Fruit fly (Drosophila melanogaster) whole organism, adult: ENCODE results near the gene CG7218.

ENCODE experiments used
- CG11617 ChIP-seq: fragments of 200-800 bp; sonication (Bioruptor generic); optimal IDR thresholded peaks from 2 replicates; lab custom pipeline; 2017; ENCODE audit warnings: mild to moderate bottlenecking, missing biosample characterization, missing genetic modification reagents, missing genetic modification characterization
- CG12768 ChIP-seq: fragments of 200-800 bp; sonication (Bioruptor generic); optimal IDR thresholded peaks from 2 replicates; lab custom pipeline; 2017; ENCODE audit warnings: missing biosample characterization, missing genetic modification characterization, mild to moderate bottlenecking, moderate library complexity, missing genetic modification reagents
- CG14711 ChIP-seq: fragments of 200-800 bp; sonication (Bioruptor generic); optimal IDR thresholded peaks from 2 replicates; lab custom pipeline; 2018; ENCODE audit warnings: missing biosample characterization, mild to moderate bottlenecking, missing genetic modification characterization, moderate library complexity
- CG1620 ChIP-seq: fragments of 200-800 bp; sonication (Bioruptor generic); optimal IDR thresholded peaks from 2 replicates; lab custom pipeline; 2016; ENCODE audit warnings: missing biosample characterization, missing genetic modification characterization
- CG33017 ChIP-seq: fragments of 200-800 bp; sonication (Bioruptor generic); optimal IDR thresholded peaks from 2 replicates; lab custom pipeline; 2018; ENCODE audit warnings: missing biosample characterization, mild to moderate bottlenecking, missing genetic modification characterization, moderate library complexity
- CG5204 ChIP-seq: fragments of 200-800 bp; sonication (Bioruptor generic); optimal IDR thresholded peaks from 2 replicates; lab custom pipeline; 2016; ENCODE audit warnings: missing biosample characterization, missing genetic modification characterization
- CG7045 ChIP-seq: fragments of 200-800 bp; sonication (Bioruptor generic); optimal IDR thresholded peaks from 2 replicates; lab custom pipeline; 2017; ENCODE audit warnings: missing biosample characterization, mild to moderate bottlenecking, missing genetic modification characterization
- CG7101 ChIP-seq: fragments of 200-800 bp; sonication (Bioruptor generic); optimal IDR thresholded peaks from 2 replicates; lab custom pipeline; 2018; ENCODE audit warnings: missing biosample characterization, mild to moderate bottlenecking, missing genetic modification characterization, moderate library complexity
- Clk ChIP-seq: fragments of 200-800 bp; sonication (Bioruptor generic); optimal IDR thresholded peaks from 2 replicates; lab custom pipeline; 2017; ENCODE audit warnings: missing biosample characterization, missing genetic modification characterization
- Crg-1 ChIP-seq: fragments of 200-800 bp; sonication (Bioruptor generic); optimal IDR thresholded peaks from 2 replicates; lab custom pipeline; 2016; ENCODE audit warnings: missing biosample characterization, missing genetic modification characterization
- Hr96 ChIP-seq: fragments of 200-800 bp; sonication (Bioruptor generic); optimal IDR thresholded peaks from 2 replicates; lab custom pipeline; 2016; ENCODE audit warnings: missing biosample characterization, missing genetic modification characterization
- Mnt ChIP-seq: fragments of 200-800 bp; sonication (Bioruptor generic); optimal IDR thresholded peaks from 2 replicates; lab custom pipeline; 2016; ENCODE audit warnings: missing biosample characterization, mild to moderate bottlenecking, missing genetic modification characterization
- bab1 ChIP-seq: fragments of 200-800 bp; sonication (Bioruptor generic); optimal IDR thresholded peaks from 3 replicates; lab custom pipeline; 2019; ENCODE audit warnings: missing biosample characterization, mild to moderate bottlenecking, missing genetic modification characterization, moderate library complexity
- cic ChIP-seq: fragments of 200-800 bp; sonication (Bioruptor generic); optimal IDR thresholded peaks from 2 replicates; lab custom pipeline; 2017; ENCODE audit warnings: missing biosample characterization, mild to moderate bottlenecking, missing genetic modification characterization, moderate library complexity
- cnc ChIP-seq, 2 experiments: fragments of >200 bp; optimal IDR thresholded peaks; 2 replicates each; lab custom pipeline; 2017
- kay ChIP-seq: fragments of 200-800 bp; sonication (Bioruptor generic); peaks from one replicate; lab custom pipeline; 2016; ENCODE audit warnings: missing biosample characterization, missing genetic modification characterization, borderline replicate concordance
- ovo ChIP-seq: fragments of 200-800 bp; sonication (Bioruptor generic); optimal IDR thresholded peaks from 2 replicates; lab custom pipeline; 2016; ENCODE audit warnings: missing biosample characterization, missing genetic modification characterization
- pad ChIP-seq: fragments of 200-800 bp; sonication (Bioruptor generic); optimal IDR thresholded peaks from 3 replicates; lab custom pipeline; 2017; ENCODE audit warnings: missing biosample characterization, missing genetic modification characterization, mild to moderate bottlenecking, moderate library complexity, missing genetic modification reagents
- tj ChIP-seq: fragments of 200-800 bp; sonication (Bioruptor generic); optimal IDR thresholded peaks from 3 replicates; lab custom pipeline; 2017; ENCODE audit warnings: missing biosample characterization, mild to moderate bottlenecking, missing genetic modification characterization, moderate library complexity
- toe ChIP-seq: fragments of 200-800 bp; sonication (Bioruptor generic); optimal IDR thresholded peaks from 2 replicates; lab custom pipeline; 2016; ENCODE audit warnings: missing biosample characterization, missing genetic modification characterization

Gene CG7218

dm6 chr3R:18168398-18168797, 4.2 kb upstream of the CG7218 start:
- TF ChIP-seq CG12768 (GFP tag; lab: Kevin White, UChicago) (peak; percentile 82), Clk (GFP tag; lab: Kevin White, UChicago) (peak; percentile 66), CG7045 (GFP tag; lab: Kevin White, UChicago) (peak; percentile 65), toe (GFP tag; lab: Kevin White, UChicago) (peak; percentile 37), cnc (optimal IDR thresholded peaks at IDR 0.05; lab: Kevin White, UChicago) (no peak), CG14711 (peak; percentile 89), CG5204 (GFP tag; lab: Kevin White, UChicago) (no peak), cic (GFP tag; lab: Kevin White, UChicago) (peak; percentile 22), Crg-1 (GFP tag; lab: Kevin White, UChicago) (no peak), CG11617 (GFP tag; lab: Kevin White, UChicago) (peak; percentile 13), ovo (GFP tag; lab: Kevin White, UChicago) (no peak), CG1620 (GFP tag; lab: Kevin White, UChicago) (no peak), tj (no peak), pad (GFP tag; lab: Kevin White, UChicago) (peak; percentile 17), Hr96 (no peak), Mnt (no peak), kay (GFP tag; lab: Kevin White, UChicago) (no peak), CG7101 (peak; percentile 73), bab1 (GFP tag; lab: Kevin White, UChicago) (peak; percentile 37), CG33017 (tag; lab: Kevin White, UChicago) (peak; percentile 25)

DNA sequence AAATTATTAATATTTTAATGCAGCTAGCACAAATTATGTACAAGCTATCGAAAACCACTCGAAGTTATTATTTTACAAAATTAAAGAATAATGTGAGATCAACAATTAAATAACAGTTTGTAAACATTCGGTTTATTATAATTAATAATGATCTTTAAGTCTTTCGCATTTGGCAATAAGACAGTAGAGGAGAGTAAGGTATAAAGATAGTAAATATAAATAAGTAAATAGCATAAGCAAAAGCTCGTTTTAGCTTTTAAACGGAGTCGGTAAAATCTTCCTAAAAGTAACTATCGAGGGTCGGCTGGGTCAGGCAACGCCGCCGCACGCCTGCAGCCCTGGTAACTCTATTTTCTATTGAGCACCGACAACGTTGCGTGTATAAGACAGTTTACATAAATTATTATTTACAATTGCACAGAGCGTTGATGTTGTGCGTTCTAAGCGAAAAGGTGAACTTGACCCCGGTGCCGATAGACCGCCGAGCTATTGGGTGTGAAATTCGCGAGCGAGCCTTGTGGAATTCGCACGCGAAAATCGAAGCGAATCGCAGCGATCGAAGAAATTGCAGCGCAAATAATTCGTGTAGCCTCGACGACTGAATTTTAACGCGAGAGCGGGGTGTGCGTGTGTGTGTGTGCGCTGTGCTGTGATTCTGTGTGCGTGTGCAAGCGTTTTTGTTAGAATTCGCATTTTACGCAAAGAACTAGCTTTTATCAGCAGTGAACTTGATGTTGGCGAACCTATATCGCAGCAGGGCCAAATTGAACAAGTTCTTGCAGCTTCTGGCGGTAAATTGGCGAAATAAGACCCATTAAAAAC, 3.4 kb upstream of the CG7218 start, which contains the start of gene wrd:
Gene wrd (plus strand): TSS at position 342 of the 822 bp plus-strand sequence.
- TF ChIP-seq ovo (GFP tag; lab: Kevin White, UChicago), result peak; percentile 26
- TF ChIP-seq cnc (optimal IDR thresholded peaks at IDR 0.05; lab: Kevin White, UChicago), result no peak
- TF ChIP-seq Mnt, result peak; percentile 54
- TF ChIP-seq CG14711, result no peak
- TF ChIP-seq CG33017 (tag; lab: Kevin White, UChicago), result no peak
- TF ChIP-seq tj, result peak; percentile 41
- TF ChIP-seq CG12768 (GFP tag; lab: Kevin White, UChicago), result peak; percentile 14
- peak; percentile 29 for TF ChIP-seq Hr96
- no peak for TF ChIP-seq kay (GFP tag; lab: Kevin White, UChicago)
- peak; percentile 27 for TF ChIP-seq CG1620 (GFP tag; lab: Kevin White, UChicago)
- TF ChIP-seq CG11617 (GFP tag; lab: Kevin White, UChicago), result no peak
- TF ChIP-seq Clk (GFP tag; lab: Kevin White, UChicago), result no peak
- peak; percentile 46 for TF ChIP-seq CG5204 (GFP tag; lab: Kevin White, UChicago)
- TF ChIP-seq cic (GFP tag; lab: Kevin White, UChicago), result peak; percentile 54
- TF ChIP-seq CG7101, result no peak
- no peak for TF ChIP-seq Crg-1 (GFP tag; lab: Kevin White, UChicago)
- peak; percentile 29 for TF ChIP-seq bab1 (GFP tag; lab: Kevin White, UChicago)
- TF ChIP-seq toe (GFP tag; lab: Kevin White, UChicago), result peak; percentile 61
- TF ChIP-seq pad (GFP tag; lab: Kevin White, UChicago), result no peak
- no peak for TF ChIP-seq CG7045 (GFP tag; lab: Kevin White, UChicago)

DNA sequence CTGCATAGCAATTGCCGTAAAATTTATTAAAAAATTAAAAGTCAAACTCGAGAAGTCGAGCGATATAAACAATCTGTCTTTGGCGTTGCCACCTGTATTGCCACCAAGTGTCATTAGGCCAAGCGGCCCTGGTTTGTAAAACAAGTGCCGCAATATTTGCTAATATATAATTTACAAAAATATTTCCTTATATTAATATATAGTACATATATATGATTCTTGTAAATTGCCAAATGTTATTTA, 2.9 kb upstream of the CG7218 start, which contains the start of the genes CG7215 and Prx5:
Gene CG7215 (minus strand): TSS at position 101 of the 243 bp plus-strand sequence.
Gene Prx5 (minus strand): TSS at position 101 of the 243 bp plus-strand sequence.
- TF ChIP-seq CG12768 (GFP tag; lab: Kevin White, UChicago), result no peak
- no peak for TF ChIP-seq CG5204 (GFP tag; lab: Kevin White, UChicago)
- TF ChIP-seq CG14711, result no peak
- no peak for TF ChIP-seq tj
- no peak for TF ChIP-seq CG11617 (GFP tag; lab: Kevin White, UChicago)
- no peak for TF ChIP-seq CG33017 (tag; lab: Kevin White, UChicago)
- no peak for TF ChIP-seq CG7045 (GFP tag; lab: Kevin White, UChicago)
- no peak for TF ChIP-seq toe (GFP tag; lab: Kevin White, UChicago)
- TF ChIP-seq Hr96, result no peak
- no peak for TF ChIP-seq Mnt

dm6 chr3R:18166261-18166720, 2.1 kb upstream of the CG7218 start:
- TF ChIP-seq CG33017 (tag; lab: Kevin White, UChicago) (peak; percentile 11), CG1620 (GFP tag; lab: Kevin White, UChicago) (no peak), Mnt (peak; percentile 43), tj (peak; percentile 25)

DNA sequence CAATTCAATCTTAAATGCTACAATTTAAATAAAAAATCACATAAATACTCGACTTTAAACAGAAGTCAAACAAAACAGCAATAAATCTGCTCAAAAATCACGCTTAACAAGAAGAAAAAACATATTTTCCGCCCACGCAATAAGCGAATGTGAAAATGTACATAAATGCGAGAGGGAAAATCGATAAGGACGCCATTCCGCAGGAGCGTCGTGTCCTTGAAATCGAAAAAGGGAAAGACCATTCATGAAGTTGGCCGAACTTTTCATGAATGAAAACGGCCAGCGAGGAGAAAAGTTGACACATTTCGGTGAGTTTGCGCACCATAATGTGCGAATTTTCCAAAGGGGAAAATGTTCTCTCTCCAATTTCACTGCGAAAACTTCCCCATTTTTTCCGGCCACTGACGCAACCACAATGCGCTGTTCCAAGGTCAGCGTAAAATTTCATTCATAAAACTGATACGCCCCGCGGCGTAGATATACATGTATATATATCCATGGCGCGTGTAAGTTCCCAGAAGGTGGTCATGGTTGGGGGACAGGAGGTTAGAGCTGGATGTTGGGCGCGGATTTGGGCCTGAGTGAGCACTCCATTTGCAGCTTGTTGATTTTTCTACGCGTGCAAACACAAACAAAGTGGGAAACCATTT, 3.9 kb downstream of the CG7218 start:
- TF ChIP-seq cic (GFP tag; lab: Kevin White, UChicago) (peak; percentile 82), CG14711 (no peak), Crg-1 (GFP tag; lab: Kevin White, UChicago) (no peak), CG5204 (GFP tag; lab: Kevin White, UChicago) (no peak), tj (no peak), kay (GFP tag; lab: Kevin White, UChicago) (no peak), CG1620 (GFP tag; lab: Kevin White, UChicago) (no peak), bab1 (GFP tag; lab: Kevin White, UChicago) (no peak), ovo (GFP tag; lab: Kevin White, UChicago) (no peak), CG11617 (GFP tag; lab: Kevin White, UChicago) (no peak), Hr96 (no peak), CG33017 (tag; lab: Kevin White, UChicago) (no peak), Mnt (no peak), pad (GFP tag; lab: Kevin White, UChicago) (peak; percentile 92), toe (GFP tag; lab: Kevin White, UChicago) (no peak), CG7045 (GFP tag; lab: Kevin White, UChicago) (no peak), cnc (optimal IDR thresholded peaks at IDR 0.05; lab: Kevin White, UChicago) (no peak)
